Worm (Caenorhabditis elegans): ENCODE results near the gene aos-1.

ce11 chrV:10096932-10097331, 33.2 kb downstream of the aos-1 start:
- TF ChIP-seq tbx-37 (GFP tag; conservative IDR thresholded peaks at IDR 0.05) (no peak), hmg-4 (GFP tag; optimal IDR thresholded peaks at IDR 0.05) (no peak), ama-1 (optimal IDR thresholded peaks at IDR 0.05) (no peak), flt-1 (GFP tag; IDR thresholded peaks at IDR 0.05) (no peak), hnd-1 (tag; optimal IDR thresholded peaks at IDR 0.05) (no peak)
